Fruit fly (Drosophila melanogaster): ENCODE measurements around the gene CG7992.

DNA sequence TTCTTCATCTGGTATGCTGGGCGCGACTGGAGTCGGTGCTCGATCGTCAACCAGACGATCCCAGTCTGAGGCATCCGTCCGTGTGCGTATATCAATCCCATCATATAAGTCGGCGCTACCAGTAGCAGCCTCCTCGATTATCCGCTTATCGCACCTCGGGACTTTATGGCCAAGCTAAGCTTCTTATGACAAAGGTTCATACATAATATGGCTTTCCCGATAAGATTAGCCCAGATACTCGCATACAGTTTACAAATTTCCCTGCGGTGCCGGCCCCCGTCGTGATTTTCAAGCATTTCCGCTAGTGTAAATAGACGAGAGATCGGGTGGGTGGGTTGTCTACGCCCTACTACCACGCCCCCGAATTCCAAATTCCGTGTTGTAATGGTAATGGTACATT, 33.2 kb upstream of the CG7992 start, which contains the start of gene CG8028:
- TF ChIP-seq pad (GFP tag; optimal IDR thresholded peaks at IDR 0.05) (no peak), CG11617 (GFP tag; optimal IDR thresholded peaks at IDR 0.05) (no peak), CG1620 (GFP tag; optimal IDR thresholded peaks at IDR 0.05) (no peak)
